Fruit fly (Drosophila melanogaster) whole organism: ENCODE measurements around the gene AhcyL2.

ENCODE experiments used
- CG8478 ChIP-seq: fragments of >200 bp; optimal IDR thresholded peaks from 2 replicates; lab custom pipeline; 2018; ENCODE audit warnings: inconsistent platforms
- Dll ChIP-seq: fragments of >200 bp; optimal IDR thresholded peaks from 2 replicates; lab custom pipeline; 2017
- EcR ChIP-seq, 2 experiments: fragments of >200 bp; optimal IDR thresholded peaks; 2 replicates each; lab custom pipeline; 2017; ENCODE audit warnings: missing biosample characterization in 2 of 2, missing genetic modification characterization in 2 of 2, missing genetic modification reagents in 2 of 2
- pan ChIP-seq: fragments of >200 bp; optimal IDR thresholded peaks from 2 replicates; lab custom pipeline; 2017
- usp ChIP-seq: fragments of >200 bp; optimal IDR thresholded peaks from 2 replicates; lab custom pipeline; 2017; ENCODE audit warnings: missing biosample characterization, missing genetic modification characterization, mixed read lengths

- no peak for TF ChIP-seq CG8478 (lab: Kevin White, UChicago)
- no peak for TF ChIP-seq EcR (GFP tag; optimal IDR thresholded peaks at IDR 0.05; lab: Kevin White, UChicago)
- TF ChIP-seq pan (lab: Kevin White, UChicago): no peak
- TF ChIP-seq Dll: no peak
- TF ChIP-seq usp (GFP tag; lab: Kevin White, UChicago): no peak
Observed at dm6 chr3R:16951374-16951773, 30.6 kb downstream of the AhcyL2 start.
